Worm (Caenorhabditis elegans) whole organism, L4/young adult: ENCODE results near the gene nhr-120.

Experiments used
- dao-5 ChIP-seq: sonication (generic microtip); optimal IDR thresholded peaks from 2 replicates; lab custom pipeline; 2016; ENCODE audit warnings: missing genotype, missing genetic modification characterization, moderate library complexity, missing compliant biosample characterization
- him-1 ChIP-seq: sonication (generic microtip); optimal IDR thresholded peaks from 2 replicates; lab custom pipeline; 2016; ENCODE audit warnings: missing genotype, missing genetic modification reagents, missing genetic modification characterization, missing compliant biosample characterization

DNA sequence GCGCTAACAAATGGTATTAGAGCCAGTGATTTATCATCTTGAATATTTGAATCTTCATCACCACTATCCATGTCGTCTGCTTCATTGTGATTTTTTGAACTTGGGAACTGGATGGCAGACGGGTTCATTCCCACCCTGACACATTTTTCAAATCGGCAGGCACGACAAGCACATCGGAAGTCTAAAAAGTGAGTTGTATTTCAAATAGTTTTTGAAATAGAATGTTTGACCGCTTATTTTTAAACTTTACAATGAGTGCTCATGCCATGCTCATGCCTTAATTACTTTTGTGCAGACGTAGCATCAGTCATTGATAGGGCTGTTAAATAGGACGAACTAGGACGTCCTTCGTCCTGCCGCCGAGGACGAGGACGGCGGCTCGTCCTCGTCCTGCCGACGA lies 2.5 kb downstream of the nhr-120 start:
- TF ChIP-seq him-1 (tag; lab: Kevin White, UChicago) (no peak), dao-5 (tag; lab: Kevin White, UChicago) (no peak)
